Worm (Caenorhabditis elegans) whole organism, L2 larva: ENCODE data around the gene best-23.

Source experiments
- R02D3.7 ChIP-seq: fragments of 150-350 bp; optimal IDR thresholded peaks from 2 replicates; lab custom pipeline; 2014; ENCODE audit warnings: missing biosample characterization, missing genetic modification characterization
- ZK546.5 ChIP-seq: sonication (generic microtip); optimal IDR thresholded peaks from 2 replicates; lab custom pipeline; 2017; ENCODE audit warnings: missing biosample characterization, missing genetic modification characterization
- mdl-1 ChIP-seq, 2 experiments: fragments of 150-350 bp in 1 of 2; sonication (generic microtip) in 1 of 2; optimal IDR thresholded peaks; 2 replicates each; lab custom pipeline; 2017; ENCODE audit warnings: missing biosample characterization in 2 of 2, missing genetic modification characterization in 2 of 2
- snpc-4 ChIP-seq: fragments of 150-350 bp; optimal IDR thresholded peaks from 2 replicates; lab custom pipeline; 2014; ENCODE audit warnings: missing biosample characterization, missing genetic modification characterization

- TF ChIP-seq R02D3.7 (tag; lab: Kevin White, UChicago) (no peak), snpc-4 (tag; lab: Kevin White, UChicago) (no peak), mdl-1 (tag; optimal IDR thresholded peaks at IDR 0.05; lab: Kevin White, UChicago) (no peak), ZK546.5 (tag; lab: Kevin White, UChicago) (no peak)
These were observed 49.3 kb downstream of the best-23 start, which contains the start of gene sds-22 for ce11 chrII:7858101-7858500.
